Fruit fly (Drosophila melanogaster) whole organism, pupa: ENCODE data around the gene Tsp29Fb.

Experiments
- CG10348 ChIP-seq: fragments of 200-800 bp; sonication (Bioruptor generic); IDR thresholded peaks from 2 replicates; pipeline ENCODE4 v1.3.6; 2022; ENCODE audit warnings: missing biosample characterization, missing genetic modification characterization
- CG12605 ChIP-seq: fragments of 200-800 bp; sonication (Bioruptor generic); IDR thresholded peaks from 2 replicates; pipeline ENCODE4 v1.3.6; 2022; ENCODE audit warnings: missing biosample characterization, missing genetic modification characterization
- CG13204 ChIP-seq: fragments of 200-800 bp; sonication (Bioruptor generic); optimal IDR thresholded peaks from 2 replicates; lab custom pipeline; 2018; ENCODE audit warnings: missing biosample characterization, mild to moderate bottlenecking, missing genetic modification characterization, moderate library complexity
- CG14655 ChIP-seq: fragments of 200-800 bp; sonication (Bioruptor generic); optimal IDR thresholded peaks from 3 replicates; lab custom pipeline; 2017; ENCODE audit warnings: mild to moderate bottlenecking, missing biosample characterization, missing genetic modification reagents, missing genetic modification characterization
- CG15710 ChIP-seq: fragments of 200-800 bp; sonication (Bioruptor generic); optimal IDR thresholded peaks from 2 replicates; lab custom pipeline; 2018; ENCODE audit warnings: missing biosample characterization, mild to moderate bottlenecking, missing genetic modification characterization, moderate library complexity
- CG17806 ChIP-seq: fragments of 200-800 bp; sonication (Bioruptor generic); optimal IDR thresholded peaks from 2 replicates; lab custom pipeline; 2018; ENCODE audit warnings: missing biosample characterization, mild to moderate bottlenecking, missing genetic modification characterization, moderate library complexity
- CG32121 ChIP-seq: fragments of 200-800 bp; sonication (Bioruptor generic); IDR thresholded peaks from 2 replicates; pipeline ENCODE4 v1.3.6; 2022; ENCODE audit warnings: missing biosample characterization, missing genetic modification characterization
- CG34367 ChIP-seq: fragments of 200-800 bp; sonication (Bioruptor generic); optimal IDR thresholded peaks from 2 replicates; lab custom pipeline; 2018; ENCODE audit warnings: missing biosample characterization, mild to moderate bottlenecking, missing genetic modification characterization
- CG4496 ChIP-seq: fragments of 200-800 bp; sonication (Bioruptor generic); IDR thresholded peaks from 3 replicates; pipeline ENCODE4 v1.3.6; 2022; ENCODE audit warnings: missing biosample characterization, missing genetic modification characterization
- CG8159 ChIP-seq: fragments of 200-800 bp; sonication (Bioruptor generic); optimal IDR thresholded peaks from 3 replicates; lab custom pipeline; 2018; ENCODE audit warnings: missing biosample characterization, mild to moderate bottlenecking, missing genetic modification characterization, moderate library complexity
- CG8301 ChIP-seq: fragments of 200-800 bp; sonication (Bioruptor generic); optimal IDR thresholded peaks from 2 replicates; lab custom pipeline; 2018; ENCODE audit warnings: missing biosample characterization, mild to moderate bottlenecking, missing genetic modification characterization
- CG9948 ChIP-seq: fragments of 200-800 bp; sonication (Bioruptor generic); optimal IDR thresholded peaks from 2 replicates; lab custom pipeline; 2018; ENCODE audit warnings: missing biosample characterization, mild to moderate bottlenecking, missing genetic modification characterization, moderate library complexity
- D1 ChIP-seq: fragments of 200-800 bp; sonication (Bioruptor generic); optimal IDR thresholded peaks from 2 replicates; lab custom pipeline; 2018; ENCODE audit warnings: missing biosample characterization, mild to moderate bottlenecking, missing genetic modification characterization, moderate library complexity
- EcR ChIP-seq: fragments of 200-800 bp; sonication (Bioruptor generic); optimal IDR thresholded peaks from 3 replicates; lab custom pipeline; 2019; ENCODE audit warnings: missing biosample characterization, missing genetic modification characterization, mild to moderate bottlenecking, moderate library complexity, missing genetic modification reagents
- Ets98B ChIP-seq: fragments of 200-800 bp; sonication (Bioruptor generic); IDR thresholded peaks from 2 replicates; pipeline ENCODE4 v1.3.6; 2022; ENCODE audit warnings: missing biosample characterization, missing genetic modification characterization
- Pif1A ChIP-seq: fragments of 200-800 bp; sonication (Bioruptor generic); optimal IDR thresholded peaks from 3 replicates; lab custom pipeline; 2016; ENCODE audit warnings: missing biosample characterization, missing genetic modification characterization
- Pif1B ChIP-seq: fragments of 200-800 bp; sonication (Bioruptor generic); optimal IDR thresholded peaks from 3 replicates; lab custom pipeline; 2016; ENCODE audit warnings: missing biosample characterization, missing genetic modification characterization
- Snoo ChIP-seq: fragments of 200-800 bp; sonication (Bioruptor generic); optimal IDR thresholded peaks from 3 replicates; lab custom pipeline; 2017; ENCODE audit warnings: missing biosample characterization, mild to moderate bottlenecking, missing genetic modification characterization, inconsistent platforms
- fd96Ca ChIP-seq: fragments of 200-800 bp; sonication (Bioruptor generic); IDR thresholded peaks from 3 replicates; pipeline ENCODE4 v1.3.6; 2022; ENCODE audit warnings: missing biosample characterization, missing genetic modification characterization
- gl ChIP-seq: fragments of 200-800 bp; sonication (Bioruptor generic); optimal IDR thresholded peaks from 2 replicates; lab custom pipeline; 2018; ENCODE audit warnings: missing biosample characterization, mild to moderate bottlenecking, missing genetic modification characterization
- rn ChIP-seq: fragments of 200-800 bp; sonication (Bioruptor generic); IDR thresholded peaks from 2 replicates; pipeline ENCODE4 v1.3.6; 2022; ENCODE audit warnings: missing biosample characterization, missing genetic modification characterization

Tsp29Fb gene

DNA sequence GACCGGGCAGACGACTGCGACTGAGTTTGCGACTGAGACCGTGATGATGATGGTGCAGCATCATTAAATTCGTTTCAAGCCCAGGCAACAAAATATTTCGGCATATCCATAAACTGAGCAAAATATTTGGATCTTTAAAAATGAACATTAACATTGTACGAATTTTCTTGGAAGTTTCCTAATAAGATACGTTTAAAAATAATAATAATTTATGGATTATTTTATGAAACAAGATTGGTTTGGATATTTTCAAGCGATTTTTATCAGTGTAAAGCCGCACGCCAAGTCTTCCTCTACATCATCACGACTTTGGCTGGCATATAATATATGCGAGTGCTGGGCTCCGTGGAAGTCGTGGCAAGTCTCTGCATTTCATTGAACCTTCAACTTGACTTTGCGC, 16.9 kb upstream of the Tsp29Fb start:
- TF ChIP-seq CG10348 = no peak
- peak; percentile 75 for TF ChIP-seq CG14655 (GFP tag; lab: Kevin White, UChicago)
- TF ChIP-seq Snoo = no peak
- peak; percentile 76 for TF ChIP-seq CG15710 (tag; lab: Kevin White, UChicago)
- TF ChIP-seq fd96Ca (GFP tag; lab: Robert Waterston, UW) = 0 out of 3 replicates have a peak, but pooled peaks have one; percentile 34
- TF ChIP-seq CG17806 = peak; percentile 83
- TF ChIP-seq CG8301 (tag; lab: Kevin White, UChicago) = peak; percentile 78
- TF ChIP-seq gl (tag; lab: Kevin White, UChicago) = peak; percentile 63
- peak; percentile 33 for TF ChIP-seq Pif1A
- TF ChIP-seq CG13204 = peak; percentile 33
- TF ChIP-seq CG34367 (tag; lab: Kevin White, UChicago) = peak; percentile 78
- peak; percentile 62; the same call in 1 of the 2 replicates for TF ChIP-seq CG32121
- TF ChIP-seq D1 (tag; lab: Kevin White, UChicago) = peak; percentile 41
- TF ChIP-seq CG4496 (GFP tag; lab: Robert Waterston, UW) = peak; percentile 75
- TF ChIP-seq Pif1B = peak; percentile 84
- peak; percentile 60 for TF ChIP-seq CG12605 (GFP tag; lab: Robert Waterston, UW)
- peak; percentile 51 for TF ChIP-seq EcR (GFP tag; lab: Kevin White, UChicago)
- TF ChIP-seq CG8159 (tag; lab: Kevin White, UChicago) = peak; percentile 82
- TF ChIP-seq CG9948 (tag; lab: Kevin White, UChicago) = peak; percentile 83
- TF ChIP-seq rn (GFP tag; lab: Robert Waterston, UW) = peak; percentile 45; the same call in 1 of the 2 replicates
- peak; percentile 68 for TF ChIP-seq Ets98B

DNA sequence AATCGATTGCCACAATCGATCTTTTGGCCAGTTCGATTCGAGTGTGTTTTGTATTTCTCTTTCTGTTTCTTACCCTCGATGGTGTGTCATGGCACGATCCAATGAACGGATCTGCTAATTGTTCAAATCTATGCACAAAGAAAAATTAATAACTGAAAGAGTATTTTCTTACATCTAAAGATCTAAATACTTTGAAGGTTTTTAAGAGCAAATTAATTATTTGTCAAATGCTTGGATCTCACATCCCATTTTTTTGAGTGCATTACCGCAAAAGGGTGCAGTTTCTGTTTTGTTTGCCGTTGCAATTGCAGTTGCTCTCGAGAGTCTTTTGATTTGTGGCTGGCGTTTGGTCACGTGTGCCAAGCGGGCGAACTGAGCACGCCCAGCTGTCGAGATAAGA, 15.3 kb upstream of the Tsp29Fb start:
- TF ChIP-seq CG8159 (tag; lab: Kevin White, UChicago) (peak; percentile 1), EcR (GFP tag; lab: Kevin White, UChicago) (no peak), CG10348 (no peak), Ets98B (peak; percentile 24; the same call in 1 of the 2 replicates), CG32121 (peak; percentile 30; the same call in 1 of the 2 replicates), rn (GFP tag; lab: Robert Waterston, UW) (no peak), CG13204 (no peak), CG15710 (tag; lab: Kevin White, UChicago) (no peak), CG14655 (GFP tag; lab: Kevin White, UChicago) (no peak), D1 (tag; lab: Kevin White, UChicago) (no peak), Pif1B (no peak), CG4496 (GFP tag; lab: Robert Waterston, UW) (peak; percentile 46; the same call in 1 of the 3 replicates), CG34367 (tag; lab: Kevin White, UChicago) (no peak)

DNA sequence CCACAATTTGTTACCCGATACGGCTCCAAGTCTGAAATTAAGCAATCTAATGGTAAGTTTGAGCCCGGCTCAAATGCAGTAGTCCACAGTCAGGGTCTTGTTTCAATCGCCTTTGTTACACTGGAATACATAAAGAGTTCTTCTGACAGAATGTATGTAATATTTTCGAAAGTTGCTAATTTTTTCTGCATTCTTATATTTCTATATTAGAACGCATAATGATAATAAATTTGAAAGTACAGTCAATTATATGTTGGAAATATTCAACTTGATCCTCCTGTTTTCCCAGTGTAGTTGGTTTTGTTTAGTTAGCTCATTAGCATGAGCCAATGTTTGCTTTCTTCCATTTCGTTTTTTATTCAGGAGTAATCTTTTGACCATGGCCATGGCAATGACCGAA, 13.8 kb upstream of the Tsp29Fb start:
- peak; percentile 60 for TF ChIP-seq CG8301 (tag; lab: Kevin White, UChicago)
- peak; percentile 50; the same call in 2 of the 3 replicates for TF ChIP-seq CG4496 (GFP tag; lab: Robert Waterston, UW)
- no peak for TF ChIP-seq gl (tag; lab: Kevin White, UChicago)
- no peak for TF ChIP-seq CG12605 (GFP tag; lab: Robert Waterston, UW)
- no peak for TF ChIP-seq CG14655 (GFP tag; lab: Kevin White, UChicago)
- no peak for TF ChIP-seq rn (GFP tag; lab: Robert Waterston, UW)

DNA sequence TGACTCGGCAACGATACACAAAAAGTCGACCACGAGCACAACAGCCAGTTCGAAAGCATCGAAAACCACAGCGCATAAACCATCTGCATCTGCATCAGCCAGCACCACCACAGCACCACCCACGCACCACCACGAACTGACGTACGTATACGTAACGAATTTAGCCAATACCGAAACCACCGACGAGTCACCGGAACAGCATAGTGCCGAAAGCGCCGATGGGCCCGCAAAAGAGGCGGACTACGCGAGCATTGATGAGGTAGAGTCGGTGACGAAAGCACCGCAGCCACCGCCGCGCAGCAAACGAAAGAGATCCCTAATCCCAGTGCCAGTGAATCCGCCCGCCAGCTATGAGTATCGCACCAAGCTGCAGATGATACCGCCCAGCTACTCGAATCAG, 6.0 kb upstream of the Tsp29Fb start:
- no peak for TF ChIP-seq CG12605 (GFP tag; lab: Robert Waterston, UW)
- no peak for TF ChIP-seq CG8301 (tag; lab: Kevin White, UChicago)
- no peak for TF ChIP-seq CG34367 (tag; lab: Kevin White, UChicago)
- TF ChIP-seq CG13204 = no peak
- no peak for TF ChIP-seq CG9948 (tag; lab: Kevin White, UChicago)

DNA sequence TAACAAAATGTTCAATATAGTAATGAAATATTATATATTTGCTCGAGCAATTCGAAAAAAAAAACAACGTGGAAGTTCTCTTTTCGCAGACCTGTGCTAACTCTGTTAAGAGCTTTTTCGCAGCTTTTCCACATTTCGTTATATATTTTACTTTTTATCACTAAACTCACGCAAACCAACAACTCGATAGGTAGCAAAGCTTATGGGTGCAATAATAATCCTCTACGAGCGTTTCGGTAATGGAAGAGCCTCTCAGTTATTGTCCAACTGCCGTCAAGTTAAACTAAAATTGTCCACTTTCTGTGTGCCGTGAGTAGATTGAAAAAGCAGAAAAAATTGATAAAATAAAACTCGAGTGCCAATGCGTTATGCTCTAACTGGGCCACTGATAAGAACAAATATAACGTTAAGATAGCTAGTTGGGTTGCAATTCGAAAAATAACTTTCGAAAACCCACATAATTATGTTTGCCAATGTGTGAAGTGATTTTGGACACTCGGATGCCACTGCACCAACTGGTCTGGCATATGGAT, 3.4 kb upstream of the Tsp29Fb start, which contains the start of gene Tsp29Fa:
Tsp29Fa (plus strand) TSS at position 253 of the 533 bp plus-strand sequence.
- TF ChIP-seq CG4496 (GFP tag; lab: Robert Waterston, UW) (no peak), CG9948 (tag; lab: Kevin White, UChicago) (no peak), CG15710 (tag; lab: Kevin White, UChicago) (no peak), Ets98B (no peak), fd96Ca (GFP tag; lab: Robert Waterston, UW) (no peak), Pif1B (no peak), CG12605 (GFP tag; lab: Robert Waterston, UW) (no peak), rn (GFP tag; lab: Robert Waterston, UW) (no peak), CG8159 (tag; lab: Kevin White, UChicago) (no peak), EcR (GFP tag; lab: Kevin White, UChicago) (no peak), Snoo (no peak), gl (tag; lab: Kevin White, UChicago) (no peak), CG10348 (no peak), Pif1A (no peak), CG34367 (tag; lab: Kevin White, UChicago) (no peak)

DNA sequence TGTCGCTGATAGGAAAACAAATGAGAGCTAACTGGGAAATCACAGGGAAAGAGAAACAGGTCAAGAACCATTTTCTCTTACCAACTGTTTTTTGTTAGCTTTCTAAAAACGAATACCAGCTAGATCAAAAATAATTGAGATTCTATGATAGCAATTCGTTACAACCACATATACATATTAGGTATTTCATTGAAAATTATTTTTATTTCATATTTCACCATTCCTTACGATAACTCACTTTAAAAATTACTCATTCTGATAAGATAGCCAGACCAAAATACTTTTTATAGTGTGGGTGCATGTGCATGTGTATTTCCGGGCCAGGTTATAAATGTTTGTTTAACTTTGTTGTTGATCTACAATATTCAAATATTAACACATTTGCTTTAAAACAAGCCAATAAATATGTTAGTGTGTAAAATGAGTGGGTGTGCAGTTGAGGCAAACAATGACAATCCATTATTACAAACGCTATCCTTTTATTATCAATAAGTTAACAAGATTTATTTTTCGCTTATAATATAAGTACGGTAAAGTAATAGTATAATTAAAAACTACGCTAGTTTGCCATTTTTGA, 735 bp downstream of the Tsp29Fb start:
- TF ChIP-seq CG8301 (tag; lab: Kevin White, UChicago) (no peak), Pif1A (no peak), CG13204 (no peak), fd96Ca (GFP tag; lab: Robert Waterston, UW) (no peak), Snoo (no peak), rn (GFP tag; lab: Robert Waterston, UW) (no peak), CG10348 (no peak), CG32121 (no peak), CG34367 (tag; lab: Kevin White, UChicago) (no peak), Pif1B (no peak)
- TF ChIP-seq, all 21 proteins: peak for 0
